Worm (Caenorhabditis elegans) whole organism, L1 larva: ENCODE results near the gene C16C10.8.
A peak's percentile ranks its signal among the peaks of the same experiment; 100 is the strongest.

Source experiments
- C16A3.4 ChIP-seq: fragments of 150-350 bp; optimal IDR thresholded peaks from 2 replicates; lab custom pipeline; 2014; ENCODE audit warnings: missing biosample characterization, missing genetic modification characterization
- efl-1 ChIP-seq, 4 experiments: fragments of 150-350 bp; optimal IDR thresholded peaks in 3 of 4; peaks in 1 of 4; 1 replicate in 1 of 4; 2 replicates in 3 of 4; lab custom pipeline; 2014; ENCODE audit warnings: missing biosample characterization in 2 of 4, missing genetic modification characterization in 2 of 4, missing genetic modification reagents in 2 of 4
- efl-3 ChIP-seq: fragments of 200-800 bp; sonication (Bioruptor generic); optimal IDR thresholded peaks from 2 replicates; lab custom pipeline; 2018; ENCODE audit warnings: mild to moderate bottlenecking, missing genetic modification characterization, missing compliant biosample characterization
- egl-13 ChIP-seq: sonication (generic microtip); optimal IDR thresholded peaks from 2 replicates; lab custom pipeline; 2016; ENCODE audit warnings: missing genotype, missing genetic modification reagents, missing genetic modification characterization, missing compliant biosample characterization
- elt-3 ChIP-seq, 6 experiments: fragments of 150-350 bp in 1 of 6; sonication (generic microtip); optimal IDR thresholded peaks; 2 replicates each; lab custom pipeline; 2017 to 2018; ENCODE audit warnings: missing biosample characterization in 6 of 6, missing genetic modification characterization in 6 of 6, inconsistent platforms in 1 of 6
- hlh-4 ChIP-seq: sonication (generic microtip); optimal IDR thresholded peaks from 2 replicates; lab custom pipeline; 2016; ENCODE audit warnings: mild to moderate bottlenecking, missing genetic modification characterization, missing compliant biosample characterization
- hpl-2 ChIP-seq: fragments of 150-350 bp; optimal IDR thresholded peaks from 2 replicates; lab custom pipeline; 2014; ENCODE audit warnings: missing biosample characterization, missing genetic modification reagents, missing genetic modification characterization
- isw-1 ChIP-seq: fragments of 200-800 bp; sonication (Bioruptor generic); IDR thresholded peaks from 2 replicates; pipeline ENCODE4 v1.3.6; 2022; ENCODE audit warnings: missing genetic modification characterization, missing compliant biosample characterization
- jun-1 ChIP-seq: fragments of 150-350 bp; optimal IDR thresholded peaks from 2 replicates; lab custom pipeline; 2014; ENCODE audit warnings: missing biosample characterization, missing genetic modification reagents, missing genetic modification characterization
- lin-13 ChIP-seq: fragments of 150-350 bp; optimal IDR thresholded peaks from 2 replicates; lab custom pipeline; 2014; ENCODE audit warnings: missing biosample characterization, missing genetic modification reagents, missing genetic modification characterization
- lin-14 ChIP-seq: fragments of 200-800 bp; sonication (Bioruptor generic); optimal IDR thresholded peaks from 2 replicates; lab custom pipeline; 2018; ENCODE audit warnings: mild to moderate bottlenecking, missing genetic modification characterization, moderate library complexity, missing compliant biosample characterization
- lin-39 ChIP-seq: fragments of 150-350 bp; optimal IDR thresholded peaks from 2 replicates; lab custom pipeline; 2014; ENCODE audit warnings: missing biosample characterization, missing genetic modification reagents, missing genetic modification characterization
- lir-3 ChIP-seq: sonication (generic microtip); optimal IDR thresholded peaks from 2 replicates; lab custom pipeline; 2016; ENCODE audit warnings: mild to moderate bottlenecking, missing genetic modification characterization, moderate library complexity, missing compliant biosample characterization; ENCODE audit not compliant: poor library complexity
- lsy-2 ChIP-seq, 2 experiments: fragments of 150-350 bp; optimal IDR thresholded peaks; 2 replicates each; lab custom pipeline; 2014; ENCODE audit warnings: missing biosample characterization in 2 of 2, missing genetic modification characterization in 2 of 2
- mep-1 ChIP-seq: fragments of 150-350 bp; optimal IDR thresholded peaks from 2 replicates; lab custom pipeline; 2014; ENCODE audit warnings: missing biosample characterization, missing genetic modification characterization
- nhr-11 ChIP-seq: fragments of 150-350 bp; optimal IDR thresholded peaks from 2 replicates; lab custom pipeline; 2014; ENCODE audit warnings: missing biosample characterization, missing genetic modification characterization
- nhr-19 ChIP-seq: fragments of 200-800 bp; sonication (Bioruptor generic); conservative IDR thresholded peaks from 2 replicates; pipeline ENCODE4 v1.3.6; 2022; ENCODE audit warnings: missing genetic modification characterization, missing compliant biosample characterization
- nhr-20 ChIP-seq: sonication (generic microtip); optimal IDR thresholded peaks from 2 replicates; lab custom pipeline; 2016; ENCODE audit warnings: mild to moderate bottlenecking, missing genetic modification characterization, missing compliant biosample characterization
- nhr-47 ChIP-seq: sonication (generic microtip); optimal IDR thresholded peaks from 2 replicates; lab custom pipeline; 2016; ENCODE audit warnings: mild to moderate bottlenecking, missing genetic modification characterization, moderate library complexity, missing compliant biosample characterization
- nhr-71 ChIP-seq: sonication (generic microtip); optimal IDR thresholded peaks from 2 replicates; lab custom pipeline; 2016; ENCODE audit warnings: mild to moderate bottlenecking, missing genetic modification characterization, moderate library complexity, missing compliant biosample characterization
- nhr-84 ChIP-seq: sonication (generic microtip); optimal IDR thresholded peaks from 2 replicates; lab custom pipeline; 2017; ENCODE audit warnings: missing biosample characterization, missing genetic modification characterization
- rnt-1 ChIP-seq: sonication (generic microtip); optimal IDR thresholded peaks from 2 replicates; lab custom pipeline; 2016; ENCODE audit warnings: mild to moderate bottlenecking, missing genetic modification characterization, moderate library complexity, missing compliant biosample characterization
- snu-23 ChIP-seq: sonication (generic microtip); optimal IDR thresholded peaks from 2 replicates; lab custom pipeline; 2016; ENCODE audit warnings: missing genetic modification characterization, missing compliant biosample characterization
- sup-37 ChIP-seq: fragments of 200-800 bp; sonication (Bioruptor generic); optimal IDR thresholded peaks from 2 replicates; lab custom pipeline; 2018; ENCODE audit warnings: mild to moderate bottlenecking, missing genetic modification characterization, missing compliant biosample characterization
- swsn-7 ChIP-seq: sonication (generic microtip); optimal IDR thresholded peaks from 2 replicates; lab custom pipeline; 2016; ENCODE audit warnings: missing genetic modification characterization, missing compliant biosample characterization
- tbx-2 ChIP-seq: sonication (generic microtip); optimal IDR thresholded peaks from 2 replicates; lab custom pipeline; 2016; ENCODE audit warnings: missing genetic modification characterization, missing compliant biosample characterization
- unc-130 ChIP-seq: fragments of 150-350 bp; optimal IDR thresholded peaks from 2 replicates; lab custom pipeline; 2017; ENCODE audit warnings: missing biosample characterization, missing genetic modification characterization, inconsistent platforms
- unc-30 ChIP-seq: sonication (generic microtip); optimal IDR thresholded peaks from 2 replicates; lab custom pipeline; 2017; ENCODE audit warnings: missing biosample characterization, missing genetic modification characterization
- unc-98 ChIP-seq: fragments of 200-800 bp; sonication (Bioruptor generic); IDR thresholded peaks from 2 replicates; pipeline ENCODE4 v1.3.6; 2022; ENCODE audit warnings: missing genetic modification characterization, missing compliant biosample characterization
- xbp-1 ChIP-seq: sonication (generic microtip); optimal IDR thresholded peaks from 2 replicates; lab custom pipeline; 2016; ENCODE audit warnings: missing genetic modification characterization, missing compliant biosample characterization
- ztf-4 ChIP-seq: fragments of 150-350 bp; optimal IDR thresholded peaks from 2 replicates; lab custom pipeline; 2014; ENCODE audit warnings: missing biosample characterization, missing genetic modification characterization

Gene C16C10.8

DNA sequence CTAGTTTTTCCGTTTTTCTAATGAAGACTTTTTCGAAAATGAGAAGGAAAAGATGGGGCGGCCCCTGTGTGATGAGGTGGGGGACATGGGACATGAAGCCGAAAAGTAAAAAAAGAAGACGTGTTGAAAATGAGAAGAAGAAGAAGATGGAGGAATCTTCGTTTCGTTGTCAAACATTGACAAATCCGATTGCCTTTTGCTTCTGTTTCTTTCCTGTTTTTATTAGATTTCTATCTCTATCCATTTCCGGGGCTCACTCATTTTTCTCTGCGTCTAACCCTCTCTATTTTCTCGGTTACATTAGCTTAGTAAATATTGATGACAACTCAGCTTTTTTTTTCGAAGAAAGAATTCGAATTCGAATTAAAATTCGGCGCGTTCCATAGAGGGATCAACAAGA is 44.2 kb downstream of the C16C10.8 start:
- peak; percentile 32 for TF ChIP-seq egl-13 (tag; lab: Kevin White, UChicago)
- no peak for TF ChIP-seq mep-1
- TF ChIP-seq lin-14 = peak; percentile 45

ce11 chrIII:4115085-4115484 is 48.9 kb downstream of the C16C10.8 start, which contains the start of gene unc-103:
Gene unc-103, plus strand, starts transcription at chrIII:4115385.
- TF ChIP-seq efl-1 (optimal IDR thresholded peaks at IDR 0.05; lab: Kevin White, UChicago) (no peak), efl-1 (GFP tag; optimal IDR thresholded peaks at IDR 0.05 in 1 of 2; lab: Kevin White, UChicago) (peak in 1 of 2 experiments; percentile 9), efl-3 (GFP tag; lab: Kevin White, UChicago) (no peak)
- TF ChIP-seq, all 84 proteins: peak for 1

DNA sequence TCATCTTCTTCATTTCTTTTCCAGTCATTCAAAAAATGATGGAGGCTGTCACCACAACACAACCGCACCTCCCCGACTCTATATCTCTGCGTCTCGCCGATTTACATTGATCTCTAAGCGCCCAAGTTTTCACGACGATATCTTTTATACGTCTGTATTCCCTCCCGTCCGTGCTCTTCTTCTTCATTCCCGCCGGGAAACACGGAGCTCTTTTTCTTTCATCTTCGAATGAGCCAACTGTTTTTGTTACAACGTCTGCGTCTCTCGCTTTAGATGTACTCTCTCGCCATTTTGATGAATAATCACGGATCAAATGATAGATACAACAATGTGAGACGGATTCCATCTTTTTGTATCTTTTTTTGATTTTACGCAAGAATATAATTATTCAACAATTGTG is 50.4 kb downstream of the C16C10.8 start:
- peak; percentile 33 to 37 for TF ChIP-seq lsy-2 (tag; optimal IDR thresholded peaks at IDR 0.05; lab: Kevin White, UChicago)
- TF ChIP-seq mep-1 = peak; percentile 28
- TF ChIP-seq rnt-1 = peak; percentile 81
- no peak for TF ChIP-seq ztf-4 (tag; lab: Kevin White, UChicago)
- peak; percentile 32 for TF ChIP-seq unc-130
- TF ChIP-seq lin-13 (GFP tag; lab: Kevin White, UChicago) = no peak
- TF ChIP-seq unc-98 = peak; percentile 50
- no peak for TF ChIP-seq hlh-4 (tag; lab: Kevin White, UChicago)
- peak; percentile 54 for TF ChIP-seq nhr-20 (tag; lab: Kevin White, UChicago)
- TF ChIP-seq nhr-47 = peak; percentile 10
- peak; percentile 69 for TF ChIP-seq lin-14
- TF ChIP-seq unc-30 (tag; lab: Kevin White, UChicago) = no peak
- TF ChIP-seq efl-1 (optimal IDR thresholded peaks at IDR 0.05; lab: Kevin White, UChicago) = peak in 1 of 2 experiments; percentile 34
- TF ChIP-seq efl-1 (GFP tag; optimal IDR thresholded peaks at IDR 0.05 in 1 of 2; lab: Kevin White, UChicago) = peak in 1 of 2 experiments; percentile 90
- no peak for TF ChIP-seq nhr-84
- peak; percentile 27 for TF ChIP-seq tbx-2
- peak; percentile 2 for TF ChIP-seq nhr-11 (tag; lab: Kevin White, UChicago)
- peak; percentile 0 for TF ChIP-seq lin-39 (tag; lab: Kevin White, UChicago)
- TF ChIP-seq elt-3 (tag; optimal IDR thresholded peaks at IDR 0.05; lab: Kevin White, UChicago) = no peak
- peak; percentile 34 for TF ChIP-seq xbp-1 (tag; lab: Kevin White, UChicago)
- TF ChIP-seq C16A3.4 = no peak
- no peak for TF ChIP-seq hpl-2
- peak; percentile 82 for TF ChIP-seq nhr-71 (tag; lab: Kevin White, UChicago)
- peak; percentile 21 for TF ChIP-seq sup-37 (GFP tag; lab: Kevin White, UChicago)
- TF ChIP-seq snu-23 (GFP tag; lab: Kevin White, UChicago) = peak; percentile 46
- no peak for TF ChIP-seq jun-1 (tag; lab: Kevin White, UChicago)
- TF ChIP-seq nhr-19 (GFP tag; lab: Robert Waterston, UW) = peak; percentile 59
- no peak for TF ChIP-seq isw-1
- peak; percentile 47 for TF ChIP-seq swsn-7
- TF ChIP-seq lir-3 (tag; lab: Kevin White, UChicago) = peak; percentile 2
